Worm (Caenorhabditis elegans) whole organism, L3 larva: ENCODE results near the gene Y57G11C.1142.

Experiments used
- R02D3.7 ChIP-seq: fragments of 150-350 bp; optimal IDR thresholded peaks from 2 replicates; lab custom pipeline; 2014; ENCODE audit warnings: missing biosample characterization, missing genetic modification characterization
- ZK546.5 ChIP-seq: sonication (generic microtip); optimal IDR thresholded peaks from 2 replicates; lab custom pipeline; 2017; ENCODE audit warnings: missing biosample characterization, missing genetic modification characterization
- aly-2 ChIP-seq: fragments of 150-350 bp; optimal IDR thresholded peaks from 2 replicates; lab custom pipeline; 2014; ENCODE audit warnings: missing biosample characterization, missing genetic modification characterization
- ama-1 ChIP-seq: fragments of 150-350 bp; optimal IDR thresholded peaks from 2 replicates; lab custom pipeline; 2018
- ceh-28 ChIP-seq: fragments of 150-350 bp; optimal IDR thresholded peaks from 2 replicates; lab custom pipeline; 2014; ENCODE audit warnings: missing biosample characterization, missing genetic modification reagents, missing genetic modification characterization
- ceh-82 ChIP-seq: fragments of 150-350 bp; optimal IDR thresholded peaks from 2 replicates; lab custom pipeline; 2014; ENCODE audit warnings: missing biosample characterization, missing genetic modification characterization
- ceh-9 ChIP-seq: sonication (generic microtip); optimal IDR thresholded peaks from 2 replicates; lab custom pipeline; 2018; ENCODE audit warnings: missing biosample characterization, missing genetic modification characterization
- egl-27 ChIP-seq: sonication (generic microtip); optimal IDR thresholded peaks from 4 replicates; lab custom pipeline; 2017; ENCODE audit warnings: missing biosample characterization, missing genetic modification reagents, missing genetic modification characterization
- elt-1 ChIP-seq: fragments of 150-350 bp; optimal IDR thresholded peaks from 2 replicates; lab custom pipeline; 2014; ENCODE audit warnings: missing biosample characterization, missing genetic modification characterization
- elt-2 ChIP-seq: sonication (generic microtip); optimal IDR thresholded peaks from 2 replicates; lab custom pipeline; 2016; ENCODE audit warnings: missing genetic modification reagents, mild to moderate bottlenecking, missing genetic modification characterization, missing compliant biosample characterization
- eor-1 ChIP-seq, 2 experiments: fragments of 150-350 bp; optimal IDR thresholded peaks; 2 replicates each; lab custom pipeline; 2014 to 2018; ENCODE audit warnings: missing biosample characterization in 2 of 2, missing genetic modification characterization in 2 of 2
- fkh-10 ChIP-seq: sonication (generic microtip); optimal IDR thresholded peaks from 2 replicates; lab custom pipeline; 2017; ENCODE audit warnings: missing biosample characterization, missing genetic modification reagents, missing genetic modification characterization
- fkh-2 ChIP-seq: fragments of 150-350 bp; optimal IDR thresholded peaks from 2 replicates; lab custom pipeline; 2014; ENCODE audit warnings: missing biosample characterization, missing genetic modification reagents, missing genetic modification characterization
- hmg-11 ChIP-seq: sonication (generic microtip); optimal IDR thresholded peaks from 2 replicates; lab custom pipeline; 2016; ENCODE audit warnings: missing genetic modification characterization, missing compliant biosample characterization
- jun-1 ChIP-seq: fragments of 150-350 bp; optimal IDR thresholded peaks from 2 replicates; lab custom pipeline; 2014; ENCODE audit warnings: missing biosample characterization, missing genetic modification reagents, missing genetic modification characterization
- lin-15B ChIP-seq: fragments of 150-350 bp; optimal IDR thresholded peaks from 2 replicates; lab custom pipeline; 2014; ENCODE audit warnings: missing biosample characterization, missing genetic modification characterization
- lin-39 ChIP-seq: fragments of 150-350 bp; optimal IDR thresholded peaks from 2 replicates; lab custom pipeline; 2018; ENCODE audit warnings: missing biosample characterization, missing genetic modification reagents, missing genetic modification characterization
- lsy-12 ChIP-seq: sonication (generic microtip); optimal IDR thresholded peaks from 2 replicates; lab custom pipeline; 2016; ENCODE audit warnings: mild to moderate bottlenecking, missing genetic modification characterization, missing compliant biosample characterization
- mdl-1 ChIP-seq: fragments of 150-350 bp; optimal IDR thresholded peaks from 2 replicates; lab custom pipeline; 2014; ENCODE audit warnings: missing biosample characterization, missing genetic modification characterization
- mml-1 ChIP-seq: fragments of 150-350 bp; sonication (generic microtip); optimal IDR thresholded peaks from 3 replicates; lab custom pipeline; 2014; ENCODE audit warnings: missing biosample characterization, missing genetic modification characterization
- nfya-1 ChIP-seq: sonication (generic microtip); optimal IDR thresholded peaks from 2 replicates; lab custom pipeline; 2017; ENCODE audit warnings: missing genetic modification characterization, mild to moderate bottlenecking, missing compliant biosample characterization, antibody characterized with exemption, moderate library complexity; ENCODE audit not compliant: insufficient read depth
- nhr-11 ChIP-seq: fragments of 150-350 bp; optimal IDR thresholded peaks from 2 replicates; lab custom pipeline; 2014; ENCODE audit warnings: missing biosample characterization, missing genetic modification characterization
- nhr-23 ChIP-seq: fragments of 150-350 bp; optimal IDR thresholded peaks from 2 replicates; lab custom pipeline; 2014; ENCODE audit warnings: missing biosample characterization, missing genetic modification reagents, missing genetic modification characterization
- nhr-25 ChIP-seq: sonication (generic microtip); optimal IDR thresholded peaks from 2 replicates; lab custom pipeline; 2017; ENCODE audit warnings: missing biosample characterization, missing genetic modification characterization
- nhr-43 ChIP-seq: sonication (generic microtip); optimal IDR thresholded peaks from 2 replicates; lab custom pipeline; 2016; ENCODE audit warnings: mild to moderate bottlenecking, missing genetic modification characterization, missing compliant biosample characterization; ENCODE audit not compliant: poor library complexity, severe bottlenecking
- nhr-76 ChIP-seq: fragments of 150-350 bp; sonication (generic microtip); optimal IDR thresholded peaks from 5 replicates; lab custom pipeline; 2014; ENCODE audit warnings: missing biosample characterization, missing genetic modification characterization
- pha-4 ChIP-seq: fragments of 150-350 bp; optimal IDR thresholded peaks from 2 replicates; lab custom pipeline; 2014; ENCODE audit warnings: missing biosample characterization, missing genetic modification reagents, missing genetic modification characterization
- pqm-1 ChIP-seq: fragments of 150-350 bp; optimal IDR thresholded peaks from 2 replicates; lab custom pipeline; 2017; ENCODE audit warnings: missing biosample characterization, missing genetic modification characterization, inconsistent platforms
- sea-2 ChIP-seq: fragments of 150-350 bp; sonication (generic microtip); optimal IDR thresholded peaks from 4 replicates; lab custom pipeline; 2014; ENCODE audit warnings: missing biosample characterization, missing genetic modification reagents, missing genetic modification characterization
- snpc-4 ChIP-seq: fragments of 150-350 bp; optimal IDR thresholded peaks from 2 replicates; lab custom pipeline; 2014; ENCODE audit warnings: missing biosample characterization, missing genetic modification characterization
- tbx-2 ChIP-seq: sonication (generic microtip); optimal IDR thresholded peaks from 2 replicates; lab custom pipeline; 2016; ENCODE audit warnings: mild to moderate bottlenecking, missing genetic modification characterization, missing compliant biosample characterization
- unc-39 ChIP-seq: sonication (generic microtip); optimal IDR thresholded peaks from 4 replicates; lab custom pipeline; 2017; ENCODE audit warnings: missing biosample characterization, missing genetic modification characterization
- ztf-11 ChIP-seq: fragments of 150-350 bp; optimal IDR thresholded peaks from 2 replicates; lab custom pipeline; 2014; ENCODE audit warnings: missing biosample characterization, missing genetic modification characterization
- ztf-4 ChIP-seq: fragments of 150-350 bp; optimal IDR thresholded peaks from 2 replicates; lab custom pipeline; 2014; ENCODE audit warnings: missing biosample characterization, missing genetic modification characterization

Gene Y57G11C.1142

DNA sequence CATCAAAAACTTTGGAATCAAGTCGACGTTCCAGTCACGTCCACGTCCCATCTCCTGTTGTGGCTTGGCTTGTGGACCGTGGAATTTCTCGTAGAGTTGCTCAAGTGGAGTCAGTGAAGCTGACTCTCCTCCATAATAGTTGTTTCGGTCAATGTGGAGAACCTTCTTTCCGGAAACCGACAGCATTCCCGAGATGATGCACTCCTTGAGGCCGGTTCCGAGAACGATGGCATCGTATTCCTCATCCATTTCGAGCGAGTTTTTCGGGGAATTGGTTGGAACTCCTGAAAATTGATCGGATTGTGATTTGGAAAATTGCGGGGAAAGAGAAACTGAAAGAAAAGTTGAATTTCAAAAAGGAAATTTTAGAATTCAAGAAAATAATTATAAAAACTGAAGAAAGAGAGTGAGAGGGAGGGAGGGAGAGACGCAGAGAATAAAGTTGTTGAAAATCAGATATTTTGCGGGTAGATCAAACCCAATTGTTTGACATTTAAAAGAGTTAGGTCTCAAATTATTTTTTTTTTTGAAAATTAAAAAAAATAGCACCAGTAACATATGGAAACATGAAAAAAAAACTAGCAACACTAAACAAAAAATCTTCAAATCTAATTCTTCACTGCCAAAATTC, 9.7 kb upstream of the Y57G11C.1142 start, which contains the start of gene gdi-1:
gdi-1 (minus strand) TSS at position 286 of the 631 bp plus-strand sequence.
- TF ChIP-seq ama-1 (lab: Kevin White, UChicago) (peak; percentile 79), nhr-76 (tag; lab: Kevin White, UChicago) (no peak), snpc-4 (no peak), nhr-23 (tag; lab: Kevin White, UChicago) (peak; percentile 4)
- TF ChIP-seq, all 47 proteins: peak for 2

DNA sequence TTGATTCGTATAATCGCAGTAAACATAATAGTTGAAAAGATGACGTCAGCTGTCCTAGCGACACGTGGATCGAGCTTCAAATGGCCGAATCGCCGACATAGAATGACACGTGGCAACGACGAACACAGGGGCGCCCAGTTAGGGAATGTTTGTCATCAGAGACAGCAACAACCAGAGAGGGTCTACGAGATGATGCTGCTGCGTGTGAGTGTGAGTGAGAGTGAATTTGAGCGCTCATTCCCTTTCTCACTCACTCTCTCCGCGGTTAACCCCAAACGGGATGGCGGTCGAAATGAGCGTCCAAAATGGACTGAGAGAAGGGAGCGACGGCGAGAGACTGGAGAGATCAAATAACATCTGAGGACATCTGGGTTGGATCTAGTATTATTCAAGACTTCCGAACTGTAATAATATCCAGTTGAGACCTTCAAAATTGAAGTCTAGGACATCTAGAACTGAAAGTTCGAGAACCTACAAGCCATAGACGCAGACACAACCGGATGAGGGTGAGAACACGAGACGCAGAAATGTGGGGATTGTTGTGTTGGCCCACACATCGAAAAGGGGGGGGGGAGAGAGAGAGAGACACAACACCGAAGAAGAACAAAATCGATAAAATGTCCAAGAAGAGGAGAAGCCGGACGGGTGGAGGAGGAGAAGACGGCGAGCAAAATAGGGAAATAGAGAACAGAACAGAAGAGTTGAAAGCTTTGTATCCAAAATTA, 8.4 kb upstream of the Y57G11C.1142 start:
- peak; percentile 17 for TF ChIP-seq lin-15B (tag; lab: Kevin White, UChicago)
- no peak for TF ChIP-seq eor-1 (tag; optimal IDR thresholded peaks at IDR 0.05; lab: Kevin White, UChicago)
- TF ChIP-seq ceh-9 (tag; lab: Kevin White, UChicago): no peak
- TF ChIP-seq nfya-1 (tag; lab: Kevin White, UChicago): peak; percentile 71
- peak; percentile 5 for TF ChIP-seq elt-1
- TF ChIP-seq lin-39 (tag; lab: Kevin White, UChicago): peak; percentile 15
- TF ChIP-seq ama-1 (lab: Kevin White, UChicago): peak; percentile 55
- peak; percentile 75 for TF ChIP-seq nhr-25 (tag; lab: Kevin White, UChicago)
- TF ChIP-seq lsy-12: peak; percentile 59
- peak; percentile 17 for TF ChIP-seq pqm-1 (tag; lab: Kevin White, UChicago)
- no peak for TF ChIP-seq tbx-2 (tag; lab: Kevin White, UChicago)
- TF ChIP-seq ztf-4 (tag; lab: Kevin White, UChicago): peak; percentile 28
- peak; percentile 70 for TF ChIP-seq ceh-28 (tag; lab: Kevin White, UChicago)
- no peak for TF ChIP-seq fkh-2
- peak; percentile 48 for TF ChIP-seq hmg-11 (tag; lab: Kevin White, UChicago)
- TF ChIP-seq nhr-43 (tag; lab: Kevin White, UChicago): peak; percentile 12
- no peak for TF ChIP-seq unc-39 (tag; lab: Kevin White, UChicago)
- peak; percentile 60 for TF ChIP-seq pha-4
- TF ChIP-seq jun-1 (tag; lab: Kevin White, UChicago): peak; percentile 21
- peak; percentile 23 for TF ChIP-seq mdl-1
- TF ChIP-seq sea-2 (GFP tag; lab: Kevin White, UChicago): peak; percentile 97
- peak; percentile 43 for TF ChIP-seq nhr-23 (tag; lab: Kevin White, UChicago)
- TF ChIP-seq elt-2: peak; percentile 45
- peak; percentile 24 for TF ChIP-seq R02D3.7 (tag; lab: Kevin White, UChicago)

DNA sequence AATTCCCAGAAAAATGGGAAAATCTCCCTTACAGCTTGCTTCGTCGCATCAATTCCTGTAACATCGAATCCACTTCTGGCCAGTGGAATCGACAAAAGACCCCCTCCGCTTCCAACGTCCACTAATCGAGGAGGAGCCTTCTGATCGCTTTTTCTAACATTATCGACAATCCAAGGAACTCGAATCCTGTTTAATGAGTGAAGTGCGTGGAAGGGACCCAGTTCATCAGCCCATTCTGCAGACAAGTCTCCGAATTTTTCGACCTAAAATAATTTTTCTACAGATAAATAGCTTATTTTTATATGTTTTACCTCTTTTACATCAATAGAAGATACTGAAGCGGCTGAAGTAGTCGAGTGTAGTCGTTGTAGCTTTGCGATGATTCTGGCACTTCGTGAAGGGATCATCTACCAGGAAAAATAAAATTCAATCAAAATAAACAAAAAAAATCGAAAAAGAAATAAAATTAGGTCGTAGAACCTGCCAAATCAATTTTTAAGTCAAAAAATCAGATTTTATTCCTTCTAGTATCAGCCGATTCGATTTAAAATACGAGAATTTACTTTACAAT, 6.4 kb upstream of the Y57G11C.1142 start, which contains the start of gene coq-3:
coq-3 (minus strand) TSS at position 407 of the 571 bp plus-strand sequence.
- TF ChIP-seq nhr-43 (tag; lab: Kevin White, UChicago) (peak; percentile 15), ama-1 (lab: Kevin White, UChicago) (peak; percentile 83), ztf-4 (tag; lab: Kevin White, UChicago) (peak; percentile 5), nhr-76 (tag; lab: Kevin White, UChicago) (no peak)

DNA sequence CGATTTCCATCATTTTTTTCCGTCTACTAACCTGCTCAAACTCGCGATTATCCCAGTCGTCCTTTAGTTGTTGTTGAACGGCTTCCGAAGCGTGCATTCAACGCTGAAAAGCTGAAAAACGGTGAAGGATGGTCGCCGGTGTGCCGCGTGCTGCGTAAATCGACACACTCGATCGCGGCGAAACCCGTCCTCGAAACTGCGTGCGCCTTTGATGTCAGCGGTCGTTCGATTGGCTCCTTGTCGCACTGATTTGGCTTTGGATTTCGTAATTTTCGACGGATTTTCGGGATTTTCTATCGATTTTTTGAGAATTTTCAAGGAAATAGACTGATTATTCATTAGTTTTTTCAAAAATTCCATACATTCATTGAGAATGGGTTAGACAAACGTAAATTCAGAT, 5.1 kb upstream of the Y57G11C.1142 start, which contains the start of the genes Y57G11C.1147 and nuo-3:
Y57G11C.1147 (minus strand) TSS at position 161 of the 400 bp plus-strand sequence.
nuo-3 (minus strand) TSS at position 191 of the 400 bp plus-strand sequence.
- TF ChIP-seq fkh-10 (GFP tag; lab: Kevin White, UChicago) (no peak), ama-1 (lab: Kevin White, UChicago) (peak; percentile 18), R02D3.7 (tag; lab: Kevin White, UChicago) (peak; percentile 67), ztf-4 (tag; lab: Kevin White, UChicago) (no peak), lin-15B (tag; lab: Kevin White, UChicago) (peak; percentile 45), mml-1 (no peak), sea-2 (GFP tag; lab: Kevin White, UChicago) (no peak), lin-39 (tag; lab: Kevin White, UChicago) (peak; percentile 75), ZK546.5 (no peak), eor-1 (tag; optimal IDR thresholded peaks at IDR 0.05; lab: Kevin White, UChicago) (no peak), ztf-11 (no peak), egl-27 (tag; lab: Kevin White, UChicago) (no peak), aly-2 (tag; lab: Kevin White, UChicago) (no peak), ceh-82 (tag; lab: Kevin White, UChicago) (no peak), jun-1 (tag; lab: Kevin White, UChicago) (no peak), pqm-1 (tag; lab: Kevin White, UChicago) (no peak), ceh-9 (tag; lab: Kevin White, UChicago) (no peak), elt-2 (no peak), nfya-1 (tag; lab: Kevin White, UChicago) (peak; percentile 80), fkh-2 (no peak), nhr-11 (tag; lab: Kevin White, UChicago) (no peak), hmg-11 (tag; lab: Kevin White, UChicago) (peak; percentile 30)
- TF ChIP-seq, all 47 proteins: peak for 6
